Fruit fly (Drosophila melanogaster): Measurements from ENCODE around the gene CG11790.

DNA sequence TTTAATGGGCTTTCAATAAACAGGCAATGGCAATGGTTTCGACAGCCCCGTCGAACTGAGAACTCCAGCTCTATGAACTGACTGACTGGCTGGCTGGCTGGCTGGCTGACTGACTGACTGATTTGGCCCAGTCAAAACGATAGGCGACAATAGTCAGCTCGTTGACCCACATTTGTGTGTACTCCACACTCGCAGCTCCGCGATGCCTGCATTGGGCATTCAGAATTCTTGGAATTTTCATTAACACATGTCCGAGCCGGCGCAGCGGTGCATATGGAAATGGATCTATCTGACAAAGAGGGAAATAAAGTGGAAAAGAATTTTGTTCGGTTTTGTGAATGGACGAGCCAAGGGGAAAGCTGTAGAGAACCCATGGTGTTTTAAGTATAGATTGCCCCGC lies 45.2 kb upstream of the CG11790 start:
- no peak for TF ChIP-seq psq (optimal IDR thresholded peaks at IDR 0.05)
- TF ChIP-seq ttk (optimal IDR thresholded peaks at IDR 0.05) = no peak
- no peak for TF ChIP-seq Sin3A (optimal IDR thresholded peaks at IDR 0.05)
- TF ChIP-seq Myc (optimal IDR thresholded peaks at IDR 0.05) = no peak
- TF ChIP-seq h (optimal IDR thresholded peaks at IDR 0.05) = no peak
- no peak for TF ChIP-seq insv (optimal IDR thresholded peaks at IDR 0.05)

All from Kc167 (cell line).